Fruit fly (Drosophila melanogaster) whole organism, prepupa: Measurements from ENCODE around the gene CG43938.

Source experiments
- CG10631 ChIP-seq: fragments of 200-800 bp; sonication (Bioruptor generic); optimal IDR thresholded peaks from 2 replicates; lab custom pipeline; 2016; ENCODE audit warnings: missing biosample characterization, missing genetic modification characterization
- CG10669 ChIP-seq: fragments of 200-800 bp; sonication (Bioruptor generic); optimal IDR thresholded peaks from 3 replicates; lab custom pipeline; 2018; ENCODE audit warnings: missing biosample characterization, mild to moderate bottlenecking, missing genetic modification characterization, moderate library complexity
- CG11294 ChIP-seq: fragments of 200-800 bp; sonication (Bioruptor generic); IDR thresholded peaks from 2 replicates; pipeline ENCODE4 v1.3.6; 2022; ENCODE audit warnings: missing biosample characterization, missing genetic modification characterization
- CG11762 ChIP-seq: fragments of 200-800 bp; sonication (Bioruptor generic); optimal IDR thresholded peaks from 3 replicates; lab custom pipeline; 2016; ENCODE audit warnings: missing biosample characterization, missing genetic modification characterization; ENCODE audit not compliant: insufficient read depth
- CG11902 ChIP-seq: fragments of 200-800 bp; sonication (Bioruptor generic); optimal IDR thresholded peaks from 3 replicates; lab custom pipeline; 2016; ENCODE audit warnings: missing biosample characterization, missing genetic modification characterization
- CG15336 ChIP-seq: fragments of 200-800 bp; sonication (Bioruptor generic); IDR thresholded peaks from 2 replicates; pipeline ENCODE4 v1.3.6; 2022; ENCODE audit warnings: missing biosample characterization, missing genetic modification characterization
- CG1621 ChIP-seq: fragments of 200-800 bp; sonication (Bioruptor generic); optimal IDR thresholded peaks from 3 replicates; lab custom pipeline; 2018; ENCODE audit warnings: missing biosample characterization, mild to moderate bottlenecking, missing genetic modification characterization
- CG16779 ChIP-seq: fragments of 200-800 bp; sonication (Bioruptor generic); optimal IDR thresholded peaks from 3 replicates; lab custom pipeline; 2017; ENCODE audit warnings: missing biosample characterization, mild to moderate bottlenecking, missing genetic modification characterization
- CG3032 ChIP-seq: fragments of 200-800 bp; optimal IDR thresholded peaks from 2 replicates; lab custom pipeline; 2019; ENCODE audit warnings: missing biosample characterization, mild to moderate bottlenecking, missing genetic modification characterization, moderate library complexity
- CG32006 ChIP-seq: fragments of 200-800 bp; sonication (Bioruptor generic); optimal IDR thresholded peaks from 3 replicates; lab custom pipeline; 2017; ENCODE audit warnings: missing biosample characterization, mild to moderate bottlenecking, missing genetic modification characterization
- CG34406 ChIP-seq: fragments of 200-800 bp; sonication (Bioruptor generic); optimal IDR thresholded peaks from 3 replicates; lab custom pipeline; 2016; ENCODE audit warnings: missing biosample characterization, missing genetic modification characterization
- CG3919 ChIP-seq: fragments of 200-800 bp; sonication (Bioruptor generic); optimal IDR thresholded peaks from 3 replicates; lab custom pipeline; 2016; ENCODE audit warnings: missing biosample characterization, missing genetic modification characterization
- CG6163 ChIP-seq: fragments of 200-800 bp; sonication (Bioruptor generic); IDR thresholded peaks from 3 replicates; pipeline ENCODE4 v1.3.6; 2022; ENCODE audit warnings: missing biosample characterization, missing genetic modification characterization
- CG6276 ChIP-seq: fragments of 200-800 bp; sonication (Bioruptor generic); optimal IDR thresholded peaks from 2 replicates; lab custom pipeline; 2017; ENCODE audit warnings: missing biosample characterization, mild to moderate bottlenecking, missing genetic modification characterization
- CG6792 ChIP-seq: fragments of 200-800 bp; sonication (Bioruptor generic); optimal IDR thresholded peaks from 3 replicates; lab custom pipeline; 2016; ENCODE audit warnings: missing biosample characterization, missing genetic modification characterization
- CG6808 ChIP-seq: fragments of 200-800 bp; sonication (Bioruptor generic); optimal IDR thresholded peaks from 3 replicates; lab custom pipeline; 2017; ENCODE audit warnings: missing biosample characterization, missing genetic modification characterization, mild to moderate bottlenecking, moderate library complexity, missing genetic modification reagents
- CG7368 ChIP-seq: fragments of 200-800 bp; sonication (Bioruptor generic); optimal IDR thresholded peaks from 3 replicates; lab custom pipeline; 2016; ENCODE audit warnings: missing biosample characterization, missing genetic modification characterization
- CG8319 ChIP-seq: fragments of 200-800 bp; sonication (Bioruptor generic); optimal IDR thresholded peaks from 3 replicates; lab custom pipeline; 2016; ENCODE audit warnings: missing biosample characterization, missing genetic modification characterization
- CG8632 ChIP-seq: fragments of 200-800 bp; sonication (Bioruptor generic); optimal IDR thresholded peaks from 3 replicates; lab custom pipeline; 2016; ENCODE audit warnings: missing biosample characterization, missing genetic modification characterization
- Eip75B ChIP-seq: fragments of 200-800 bp; sonication (Bioruptor generic); optimal IDR thresholded peaks from 3 replicates; lab custom pipeline; 2016; ENCODE audit warnings: missing biosample characterization, missing genetic modification characterization
- Eip78C ChIP-seq: fragments of 200-800 bp; sonication (Bioruptor generic); peaks from one replicate; lab custom pipeline; 2016; ENCODE audit warnings: missing biosample characterization, missing genetic modification characterization
- Eip93F ChIP-seq: fragments of 200-800 bp; sonication (Bioruptor generic); optimal IDR thresholded peaks from 2 replicates; lab custom pipeline; 2016; ENCODE audit warnings: missing biosample characterization, mild to moderate bottlenecking, missing genetic modification characterization
- Ets21C ChIP-seq: fragments of 200-800 bp; sonication (Bioruptor generic); optimal IDR thresholded peaks from 3 replicates; lab custom pipeline; 2016; ENCODE audit warnings: missing biosample characterization, missing genetic modification characterization
- Ets96B ChIP-seq: fragments of 200-800 bp; optimal IDR thresholded peaks from 2 replicates; lab custom pipeline; 2019; ENCODE audit warnings: missing biosample characterization, mild to moderate bottlenecking, missing genetic modification characterization, moderate library complexity
- Gug ChIP-seq: fragments of 200-800 bp; sonication (Bioruptor generic); IDR thresholded peaks from 2 replicates; pipeline ENCODE4 v1.3.6; 2022; ENCODE audit warnings: missing biosample characterization, missing genetic modification characterization
- Hr38 ChIP-seq: sonication (Bioruptor generic); optimal IDR thresholded peaks from 2 replicates; lab custom pipeline; 2016; ENCODE audit warnings: missing biosample characterization, missing genetic modification characterization
- Hr39 ChIP-seq: fragments of 200-800 bp; sonication (Bioruptor generic); optimal IDR thresholded peaks from 2 replicates; lab custom pipeline; 2016; ENCODE audit warnings: missing biosample characterization, missing genetic modification characterization
- Hr4 ChIP-seq: fragments of 200-800 bp; sonication (Bioruptor generic); optimal IDR thresholded peaks from 3 replicates; lab custom pipeline; 2016; ENCODE audit warnings: missing biosample characterization, missing genetic modification characterization
- Lpt ChIP-seq: fragments of 200-800 bp; sonication (Bioruptor generic); optimal IDR thresholded peaks from 3 replicates; lab custom pipeline; 2016; ENCODE audit warnings: missing biosample characterization, missing genetic modification characterization
- Met ChIP-seq: fragments of 200-800 bp; sonication (Bioruptor generic); optimal IDR thresholded peaks from 3 replicates; lab custom pipeline; 2016; ENCODE audit warnings: missing biosample characterization, missing genetic modification characterization
- OdsH ChIP-seq: fragments of 200-800 bp; sonication (Bioruptor generic); optimal IDR thresholded peaks from 3 replicates; lab custom pipeline; 2016; ENCODE audit warnings: missing biosample characterization, missing genetic modification characterization
- Sox14 ChIP-seq: fragments of 200-800 bp; sonication (Bioruptor generic); optimal IDR thresholded peaks from 3 replicates; lab custom pipeline; 2016; ENCODE audit warnings: missing biosample characterization, missing genetic modification characterization
- Sox15 ChIP-seq: fragments of 200-800 bp; sonication (Bioruptor generic); optimal IDR thresholded peaks from 3 replicates; lab custom pipeline; 2016; ENCODE audit warnings: missing biosample characterization, missing genetic modification characterization
- achi ChIP-seq: fragments of 200-800 bp; sonication (Bioruptor generic); optimal IDR thresholded peaks from 3 replicates; lab custom pipeline; 2016; ENCODE audit warnings: missing biosample characterization, missing genetic modification characterization
- acj6 ChIP-seq: fragments of 200-800 bp; sonication (Bioruptor generic); optimal IDR thresholded peaks from 3 replicates; lab custom pipeline; 2016; ENCODE audit warnings: missing biosample characterization, missing genetic modification characterization
- cyc ChIP-seq: fragments of 200-800 bp; sonication (Bioruptor generic); optimal IDR thresholded peaks from 3 replicates; lab custom pipeline; 2016; ENCODE audit warnings: missing biosample characterization, missing genetic modification characterization
- dac ChIP-seq: fragments of 200-800 bp; sonication (Bioruptor generic); optimal IDR thresholded peaks from 2 replicates; lab custom pipeline; 2017; ENCODE audit warnings: missing biosample characterization, mild to moderate bottlenecking, missing genetic modification characterization
- dsx ChIP-seq: fragments of 200-800 bp; optimal IDR thresholded peaks from 3 replicates; lab custom pipeline; 2019; ENCODE audit warnings: missing biosample characterization, mild to moderate bottlenecking, missing genetic modification characterization, moderate library complexity; ENCODE audit not compliant: poor library complexity, severe bottlenecking
- eg ChIP-seq: fragments of 200-800 bp; sonication (Bioruptor generic); IDR thresholded peaks from 3 replicates; pipeline ENCODE4 v1.3.6; 2022; ENCODE audit warnings: missing biosample characterization, missing genetic modification characterization
- fd85E ChIP-seq: fragments of 200-800 bp; sonication (Bioruptor generic); optimal IDR thresholded peaks from 3 replicates; lab custom pipeline; 2016; ENCODE audit warnings: missing biosample characterization, missing genetic modification characterization
- lz ChIP-seq: fragments of 200-800 bp; sonication (Bioruptor generic); optimal IDR thresholded peaks from 3 replicates; lab custom pipeline; 2016; ENCODE audit warnings: missing biosample characterization, missing genetic modification characterization
- net ChIP-seq: fragments of 200-800 bp; sonication (Bioruptor generic); optimal IDR thresholded peaks from 3 replicates; lab custom pipeline; 2016; ENCODE audit warnings: missing biosample characterization, missing genetic modification characterization
- pdm3 ChIP-seq: fragments of 200-800 bp; sonication (Bioruptor generic); optimal IDR thresholded peaks from 3 replicates; lab custom pipeline; 2016; ENCODE audit warnings: missing biosample characterization, missing genetic modification characterization
- salr ChIP-seq, 2 experiments: fragments of 200-800 bp; sonication (Bioruptor generic); optimal IDR thresholded peaks; 3 replicates each; lab custom pipeline; 2016 to 2018; ENCODE audit warnings: missing biosample characterization in 2 of 2, missing genetic modification characterization in 2 of 2, mild to moderate bottlenecking in 1 of 2
- spab ChIP-seq: fragments of 200-800 bp; sonication (Bioruptor generic); optimal IDR thresholded peaks from 2 replicates; lab custom pipeline; 2017; ENCODE audit warnings: missing biosample characterization, mild to moderate bottlenecking, missing genetic modification characterization, missing genetic modification reagents
- ss ChIP-seq, 2 experiments: fragments of 200-800 bp; sonication (Bioruptor generic); optimal IDR thresholded peaks; 2 replicates in 1 of 2; 3 replicates in 1 of 2; lab custom pipeline; 2017 to 2018; ENCODE audit warnings: mild to moderate bottlenecking in 2 of 2, missing biosample characterization in 2 of 2, missing genetic modification characterization in 2 of 2, moderate library complexity in 1 of 2
- svp ChIP-seq: fragments of 200-800 bp; sonication (Bioruptor generic); peaks from one replicate; lab custom pipeline; 2016; ENCODE audit warnings: missing biosample characterization, missing genetic modification characterization
- topi ChIP-seq: fragments of 200-800 bp; sonication (Bioruptor generic); optimal IDR thresholded peaks from 3 replicates; lab custom pipeline; 2016; ENCODE audit warnings: missing biosample characterization, missing genetic modification characterization
- vri ChIP-seq: fragments of 200-800 bp; sonication (Bioruptor generic); optimal IDR thresholded peaks from 3 replicates; lab custom pipeline; 2016; ENCODE audit warnings: missing biosample characterization, mild to moderate bottlenecking, missing genetic modification characterization

Gene CG43938

DNA sequence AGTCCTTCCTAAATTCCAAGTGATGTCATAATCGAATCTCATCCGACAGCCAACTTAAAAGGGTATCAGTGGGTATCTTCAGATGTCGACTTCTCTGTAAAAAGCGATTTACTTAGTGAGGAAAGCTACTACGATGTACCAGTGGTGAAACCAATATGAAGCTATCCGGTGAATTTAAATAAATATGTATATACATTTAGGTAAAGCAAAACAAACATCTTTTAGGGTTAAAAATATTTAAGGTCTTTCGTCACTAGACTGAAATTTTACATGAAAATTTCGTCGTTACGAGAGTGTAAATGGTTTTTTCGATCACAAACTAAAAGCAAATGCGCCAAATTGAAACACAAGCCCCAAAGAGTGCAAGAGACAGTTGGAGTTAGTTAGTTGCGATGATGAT, 14.6 kb upstream of the CG43938 start (continued):
- TF ChIP-seq CG16779 (tag; lab: Kevin White, UChicago) = no peak
- no peak for TF ChIP-seq CG6808 (GFP tag; lab: Kevin White, UChicago)
- TF ChIP-seq Sox15 (GFP tag; lab: Kevin White, UChicago) = no peak
- TF ChIP-seq CG15336 (GFP tag; lab: Robert Waterston, UW) = no peak
- no peak for TF ChIP-seq fd85E (GFP tag; lab: Kevin White, UChicago)
- no peak for TF ChIP-seq Hr38
- TF ChIP-seq CG11294 = no peak
- TF ChIP-seq CG32006 = peak; percentile 51
- peak; percentile 9 for TF ChIP-seq OdsH
- no peak for TF ChIP-seq CG6792 (GFP tag; lab: Kevin White, UChicago)
- TF ChIP-seq CG8319 (GFP tag; lab: Kevin White, UChicago) = no peak
- 0 out of 3 replicates have a peak, but pooled peaks have one; percentile 32 for TF ChIP-seq eg (GFP tag; lab: Robert Waterston, UW)
- TF ChIP-seq CG10669 = no peak
- TF ChIP-seq ss (GFP tag; optimal IDR thresholded peaks at IDR 0.05; lab: Kevin White, UChicago) = no peak
- TF ChIP-seq svp = peak; percentile 47
- no peak for TF ChIP-seq CG1621 (tag; lab: Kevin White, UChicago)
- no peak for TF ChIP-seq salr (GFP tag; optimal IDR thresholded peaks at IDR 0.05; lab: Kevin White, UChicago)
- peak; percentile 17 for TF ChIP-seq CG10631
- no peak for TF ChIP-seq dsx
- no peak for TF ChIP-seq net (GFP tag; lab: Kevin White, UChicago)
- TF ChIP-seq CG3919 = peak; percentile 3

DNA sequence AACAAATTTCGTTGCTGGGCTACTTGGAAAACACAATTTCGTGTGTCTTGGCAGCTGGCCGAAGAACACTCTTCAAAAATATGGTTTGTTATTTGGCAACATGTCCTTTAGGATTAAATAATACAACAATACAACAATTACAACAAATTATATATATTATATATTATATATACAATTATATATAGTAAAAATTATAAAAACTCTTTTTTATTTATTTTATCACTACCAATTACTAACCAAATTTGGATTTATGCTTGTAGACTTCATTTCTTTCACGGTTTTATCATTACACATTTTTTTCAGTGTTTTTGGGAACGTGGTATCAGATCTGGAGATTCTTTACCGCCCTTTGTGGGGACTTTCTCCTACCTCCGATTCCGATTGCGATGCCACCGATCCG, 13.0 kb upstream of the CG43938 start:
- TF ChIP-seq CG7368 (GFP tag; lab: Kevin White, UChicago) (no peak), Eip75B (GFP tag; lab: Kevin White, UChicago) (no peak), Lpt (no peak), Eip78C (GFP tag; lab: Kevin White, UChicago) (peak; percentile 58), topi (GFP tag; lab: Kevin White, UChicago) (peak; percentile 50), spab (GFP tag; lab: Kevin White, UChicago) (no peak), svp (peak; percentile 62), Eip93F (no peak), Hr38 (no peak), Hr39 (GFP tag; lab: Kevin White, UChicago) (peak; percentile 12), CG34406 (peak; percentile 48), net (GFP tag; lab: Kevin White, UChicago) (no peak), Gug (GFP tag; lab: Robert Waterston, UW) (no peak), CG11762 (GFP tag; lab: Kevin White, UChicago) (no peak), ss (GFP tag; optimal IDR thresholded peaks at IDR 0.05; lab: Kevin White, UChicago) (no peak), CG3032 (tag; lab: Kevin White, UChicago) (peak; percentile 14), CG11902 (GFP tag; lab: Kevin White, UChicago) (peak; percentile 3), Sox14 (GFP tag; lab: Kevin White, UChicago) (no peak), dsx (peak; percentile 17), vri (no peak), Sox15 (GFP tag; lab: Kevin White, UChicago) (no peak), dac (GFP tag; lab: Kevin White, UChicago) (no peak), lz (GFP tag; lab: Kevin White, UChicago) (peak; percentile 22), CG10631 (peak; percentile 55), CG8632 (GFP tag; lab: Kevin White, UChicago) (peak; percentile 43), CG3919 (peak; percentile 40), Ets96B (tag; lab: Kevin White, UChicago) (peak; percentile 19), CG6792 (GFP tag; lab: Kevin White, UChicago) (peak; percentile 47), CG6808 (GFP tag; lab: Kevin White, UChicago) (no peak), OdsH (peak; percentile 43), CG6276 (no peak), CG6163 (GFP tag; lab: Robert Waterston, UW) (no peak), CG15336 (GFP tag; lab: Robert Waterston, UW) (no peak), salr (GFP tag; optimal IDR thresholded peaks at IDR 0.05; lab: Kevin White, UChicago) (no peak), pdm3 (GFP tag; lab: Kevin White, UChicago) (no peak), Ets21C (GFP tag; lab: Kevin White, UChicago) (no peak), CG1621 (tag; lab: Kevin White, UChicago) (no peak), eg (GFP tag; lab: Robert Waterston, UW) (no peak), Hr4 (GFP tag; lab: Kevin White, UChicago) (no peak), Met (GFP tag; lab: Kevin White, UChicago) (peak; percentile 47), cyc (GFP tag; lab: Kevin White, UChicago) (peak; percentile 7), acj6 (GFP tag; lab: Kevin White, UChicago) (peak; percentile 34), achi (GFP tag; lab: Kevin White, UChicago) (peak; percentile 61)
